Worm (Caenorhabditis elegans): ENCODE results near the gene M02D8.7.

M02D8.7 gene

DNA sequence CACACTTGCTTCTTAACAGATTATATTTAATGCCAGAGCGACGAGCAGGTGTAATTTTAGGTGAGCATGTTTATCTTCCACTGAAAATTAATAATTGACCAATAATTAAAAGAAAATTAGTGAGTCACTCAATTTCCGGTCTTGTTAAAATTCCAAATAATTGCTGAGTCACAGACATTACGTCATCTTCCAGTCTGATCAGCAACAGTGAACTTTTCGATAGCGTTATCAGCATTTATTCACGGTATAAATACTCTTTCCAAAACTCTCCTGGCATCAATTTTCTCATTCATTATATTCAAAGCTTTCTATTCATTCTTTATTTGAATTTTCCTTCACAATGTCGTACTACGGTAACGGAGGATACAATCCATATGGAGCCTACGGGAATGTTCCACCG, 33.4 kb downstream of the M02D8.7 start, which contains the start of gene kreg-1:
Gene kreg-1, plus strand, starts transcription at position 341 of the 400 bp plus-strand sequence.
- TF ChIP-seq sea-1 (GFP tag; conservative IDR thresholded peaks at IDR 0.05) = no peak
- no peak for TF ChIP-seq ama-1 (optimal IDR thresholded peaks at IDR 0.05)

DNA sequence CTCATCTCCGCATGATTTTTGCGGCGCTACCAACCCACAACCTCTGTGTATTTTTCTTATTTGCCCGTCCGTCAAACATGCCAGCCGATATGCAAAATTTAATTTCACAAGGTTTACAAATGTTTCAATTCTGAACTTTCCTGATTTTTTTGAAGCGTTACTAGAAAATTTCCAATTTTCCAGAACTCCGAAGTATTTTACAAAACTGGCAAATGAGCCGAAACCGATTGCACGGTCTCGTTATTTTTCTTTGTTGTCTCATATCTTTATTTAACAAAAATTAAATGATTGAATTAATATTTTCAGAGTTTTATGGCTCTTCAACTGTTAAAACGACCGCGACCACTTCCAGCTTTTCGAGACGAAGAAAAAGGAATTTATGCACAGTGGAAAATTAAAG, 34.7 kb downstream of the M02D8.7 start, which contains the start of gene F53A9.3:
Gene F53A9.3, plus strand, starts transcription at position 301 of the 400 bp plus-strand sequence.
- TF ChIP-seq scrt-1 (GFP tag; IDR thresholded peaks at IDR 0.05) (no peak), F13C5.2 (tag; optimal IDR thresholded peaks at IDR 0.05) (no peak), tra-4 (tag; optimal IDR thresholded peaks at IDR 0.05) (no peak), ceh-13 (GFP tag; optimal IDR thresholded peaks at IDR 0.05) (no peak), ets-7 (tag; optimal IDR thresholded peaks at IDR 0.05) (no peak), sea-1 (GFP tag; conservative IDR thresholded peaks at IDR 0.05) (no peak), hmbx-1 (tag; optimal IDR thresholded peaks at IDR 0.05) (no peak), tbx-37 (GFP tag; conservative IDR thresholded peaks at IDR 0.05) (no peak), pes-1 (GFP tag; IDR thresholded peaks at IDR 0.05) (no peak), aly-1 (tag; optimal IDR thresholded peaks at IDR 0.05) (no peak), tbx-11 (GFP tag; IDR thresholded peaks at IDR 0.05) (no peak), hmg-4 (GFP tag; optimal IDR thresholded peaks at IDR 0.05) (no peak), ama-1 (optimal IDR thresholded peaks at IDR 0.05) (no peak), B0310.2 (tag; optimal IDR thresholded peaks at IDR 0.05) (no peak), flt-1 (GFP tag; IDR thresholded peaks at IDR 0.05) (no peak), hnd-1 (tag; optimal IDR thresholded peaks at IDR 0.05) (no peak), ceh-36 (tag; optimal IDR thresholded peaks at IDR 0.05) (no peak)

DNA sequence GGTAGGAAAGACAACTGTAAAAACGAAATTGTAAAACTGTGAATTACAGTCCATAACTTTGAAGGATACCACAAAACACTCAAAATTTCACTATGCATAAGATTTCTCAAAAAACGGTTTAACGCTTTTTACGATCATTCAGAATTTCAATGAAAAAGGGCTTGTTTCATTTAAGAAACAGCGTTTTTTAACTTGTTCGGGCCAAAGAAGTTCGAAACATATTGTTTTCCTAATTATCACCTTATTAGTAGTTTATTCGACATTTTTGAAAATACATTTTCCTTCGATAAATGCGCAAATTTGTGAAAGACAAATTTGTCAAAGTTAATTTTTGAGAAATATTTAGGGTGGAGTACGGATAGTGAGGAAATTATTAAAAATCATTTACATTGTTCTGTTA, 38.0 kb downstream of the M02D8.7 start:
- TF ChIP-seq ets-7 (tag; optimal IDR thresholded peaks at IDR 0.05) (no peak), scrt-1 (GFP tag; IDR thresholded peaks at IDR 0.05) (no peak), B0310.2 (tag; optimal IDR thresholded peaks at IDR 0.05) (no peak), sea-1 (GFP tag; conservative IDR thresholded peaks at IDR 0.05) (no peak), aly-1 (tag; optimal IDR thresholded peaks at IDR 0.05) (no peak), hnd-1 (tag; optimal IDR thresholded peaks at IDR 0.05) (no peak), tbx-37 (GFP tag; conservative IDR thresholded peaks at IDR 0.05) (no peak), tra-4 (tag; optimal IDR thresholded peaks at IDR 0.05) (no peak), F13C5.2 (tag; optimal IDR thresholded peaks at IDR 0.05) (no peak), hmbx-1 (tag; optimal IDR thresholded peaks at IDR 0.05) (no peak), pes-1 (GFP tag; IDR thresholded peaks at IDR 0.05) (no peak), ama-1 (optimal IDR thresholded peaks at IDR 0.05) (no peak), flt-1 (GFP tag; IDR thresholded peaks at IDR 0.05) (no peak), hmg-4 (GFP tag; optimal IDR thresholded peaks at IDR 0.05) (no peak), ceh-13 (GFP tag; optimal IDR thresholded peaks at IDR 0.05) (no peak), ceh-36 (tag; optimal IDR thresholded peaks at IDR 0.05) (no peak), tbx-11 (GFP tag; IDR thresholded peaks at IDR 0.05) (no peak)

DNA sequence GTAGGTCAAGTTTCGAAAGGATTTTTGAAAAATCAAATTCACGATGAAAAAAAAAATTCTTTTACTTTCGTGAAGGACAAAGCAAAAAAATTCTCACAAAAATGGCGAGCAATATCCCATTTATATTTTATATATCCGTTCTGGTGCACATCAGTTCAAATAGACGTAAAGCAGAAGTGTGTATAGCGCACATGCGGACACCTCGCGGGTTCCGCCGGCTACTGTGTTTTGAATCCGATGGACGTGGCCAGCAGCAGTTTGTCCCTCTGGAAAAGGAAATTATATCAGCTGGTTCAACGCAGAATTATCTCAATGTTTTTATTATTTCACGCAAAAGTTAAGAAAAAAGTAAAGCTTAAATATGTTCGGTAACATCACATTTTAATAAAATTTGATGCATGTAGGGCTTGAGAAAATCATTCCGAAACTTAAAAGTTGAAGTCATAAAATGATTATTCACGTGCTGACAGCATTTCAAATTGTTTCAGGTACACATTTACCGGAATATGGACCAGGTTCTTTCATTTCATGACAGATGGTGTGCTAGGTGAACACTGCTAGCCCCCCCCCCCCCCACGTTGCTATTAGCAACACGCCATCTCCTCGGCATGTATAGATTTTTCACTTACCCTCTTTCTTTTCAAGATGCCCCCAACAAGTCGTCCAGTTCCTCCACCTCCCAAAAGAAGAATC, 39.0 kb downstream of the M02D8.7 start, which contains the start of gene jbts-14:
Gene jbts-14, plus strand, starts transcription at position 643 of the 693 bp plus-strand sequence.
- TF ChIP-seq B0310.2 (tag; optimal IDR thresholded peaks at IDR 0.05) (no peak), hmg-4 (GFP tag; optimal IDR thresholded peaks at IDR 0.05) (no peak), pes-1 (GFP tag; IDR thresholded peaks at IDR 0.05) (no peak), ama-1 (optimal IDR thresholded peaks at IDR 0.05) (no peak), ceh-36 (tag; optimal IDR thresholded peaks at IDR 0.05) (no peak), scrt-1 (GFP tag; IDR thresholded peaks at IDR 0.05) (no peak), tra-4 (tag; optimal IDR thresholded peaks at IDR 0.05) (no peak), tbx-11 (GFP tag; IDR thresholded peaks at IDR 0.05) (no peak), hmbx-1 (tag; optimal IDR thresholded peaks at IDR 0.05) (no peak), hnd-1 (tag; optimal IDR thresholded peaks at IDR 0.05) (no peak), F13C5.2 (tag; optimal IDR thresholded peaks at IDR 0.05) (no peak)

DNA sequence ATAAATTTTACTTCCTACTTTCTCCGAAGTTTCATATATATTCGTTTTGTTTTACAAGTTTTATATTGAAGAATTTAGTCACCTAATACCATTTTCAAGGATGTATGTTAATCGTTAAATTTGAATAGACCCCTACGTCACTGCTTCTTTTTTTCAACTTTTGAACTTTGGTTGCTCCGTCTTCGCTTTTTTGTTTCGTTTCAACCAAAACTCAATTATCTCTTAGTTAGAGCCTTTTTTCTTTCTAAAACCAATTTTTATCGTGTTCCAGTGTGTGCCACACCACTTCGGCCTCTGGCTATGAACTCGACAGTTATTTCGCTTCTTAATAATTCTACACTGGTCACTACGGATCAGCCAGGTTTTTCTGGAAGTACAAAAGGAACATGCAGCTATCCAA, 45.3 kb downstream of the M02D8.7 start, which contains the start of gene frpr-8:
Gene frpr-8, plus strand, starts transcription at position 301 of the 400 bp plus-strand sequence.
- no peak for TF ChIP-seq scrt-1 (GFP tag; IDR thresholded peaks at IDR 0.05)
- no peak for TF ChIP-seq hmbx-1 (tag; optimal IDR thresholded peaks at IDR 0.05)
- no peak for TF ChIP-seq hmg-4 (GFP tag; optimal IDR thresholded peaks at IDR 0.05)
- no peak for TF ChIP-seq sea-1 (GFP tag; conservative IDR thresholded peaks at IDR 0.05)
- no peak for TF ChIP-seq tbx-11 (GFP tag; IDR thresholded peaks at IDR 0.05)
- no peak for TF ChIP-seq F13C5.2 (tag; optimal IDR thresholded peaks at IDR 0.05)
- no peak for TF ChIP-seq tra-4 (tag; optimal IDR thresholded peaks at IDR 0.05)
- no peak for TF ChIP-seq B0310.2 (tag; optimal IDR thresholded peaks at IDR 0.05)
- TF ChIP-seq hnd-1 (tag; optimal IDR thresholded peaks at IDR 0.05) = no peak
- TF ChIP-seq tbx-37 (GFP tag; conservative IDR thresholded peaks at IDR 0.05) = no peak
- TF ChIP-seq ama-1 (optimal IDR thresholded peaks at IDR 0.05) = no peak
- no peak for TF ChIP-seq aly-1 (tag; optimal IDR thresholded peaks at IDR 0.05)
- no peak for TF ChIP-seq pes-1 (GFP tag; IDR thresholded peaks at IDR 0.05)
- no peak for TF ChIP-seq ceh-13 (GFP tag; optimal IDR thresholded peaks at IDR 0.05)
- no peak for TF ChIP-seq ets-7 (tag; optimal IDR thresholded peaks at IDR 0.05)
- TF ChIP-seq flt-1 (GFP tag; IDR thresholded peaks at IDR 0.05) = no peak
- TF ChIP-seq ceh-36 (tag; optimal IDR thresholded peaks at IDR 0.05) = no peak
